Fruit fly (Drosophila melanogaster) whole organism, adult: ENCODE measurements around the gene CG9008.
A peak's percentile ranks its signal among the peaks of the same experiment; 100 is the strongest.

ENCODE experiments used
- CG11617 ChIP-seq: fragments of 200-800 bp; sonication (Bioruptor generic); optimal IDR thresholded peaks from 2 replicates; lab custom pipeline; 2017; ENCODE audit warnings: mild to moderate bottlenecking, missing biosample characterization, missing genetic modification reagents, missing genetic modification characterization
- CG12768 ChIP-seq: fragments of 200-800 bp; sonication (Bioruptor generic); optimal IDR thresholded peaks from 2 replicates; lab custom pipeline; 2017; ENCODE audit warnings: missing biosample characterization, missing genetic modification characterization, mild to moderate bottlenecking, moderate library complexity, missing genetic modification reagents
- CG14711 ChIP-seq: fragments of 200-800 bp; sonication (Bioruptor generic); optimal IDR thresholded peaks from 2 replicates; lab custom pipeline; 2018; ENCODE audit warnings: missing biosample characterization, mild to moderate bottlenecking, missing genetic modification characterization, moderate library complexity
- CG1620 ChIP-seq: fragments of 200-800 bp; sonication (Bioruptor generic); optimal IDR thresholded peaks from 2 replicates; lab custom pipeline; 2016; ENCODE audit warnings: missing biosample characterization, missing genetic modification characterization
- CG33017 ChIP-seq: fragments of 200-800 bp; sonication (Bioruptor generic); optimal IDR thresholded peaks from 2 replicates; lab custom pipeline; 2018; ENCODE audit warnings: missing biosample characterization, mild to moderate bottlenecking, missing genetic modification characterization, moderate library complexity
- CG5204 ChIP-seq: fragments of 200-800 bp; sonication (Bioruptor generic); optimal IDR thresholded peaks from 2 replicates; lab custom pipeline; 2016; ENCODE audit warnings: missing biosample characterization, missing genetic modification characterization
- CG7045 ChIP-seq: fragments of 200-800 bp; sonication (Bioruptor generic); optimal IDR thresholded peaks from 2 replicates; lab custom pipeline; 2017; ENCODE audit warnings: missing biosample characterization, mild to moderate bottlenecking, missing genetic modification characterization
- CG7101 ChIP-seq: fragments of 200-800 bp; sonication (Bioruptor generic); optimal IDR thresholded peaks from 2 replicates; lab custom pipeline; 2018; ENCODE audit warnings: missing biosample characterization, mild to moderate bottlenecking, missing genetic modification characterization, moderate library complexity
- Clk ChIP-seq: fragments of 200-800 bp; sonication (Bioruptor generic); optimal IDR thresholded peaks from 2 replicates; lab custom pipeline; 2017; ENCODE audit warnings: missing biosample characterization, missing genetic modification characterization
- Crg-1 ChIP-seq: fragments of 200-800 bp; sonication (Bioruptor generic); optimal IDR thresholded peaks from 2 replicates; lab custom pipeline; 2016; ENCODE audit warnings: missing biosample characterization, missing genetic modification characterization
- Hr96 ChIP-seq: fragments of 200-800 bp; sonication (Bioruptor generic); optimal IDR thresholded peaks from 2 replicates; lab custom pipeline; 2016; ENCODE audit warnings: missing biosample characterization, missing genetic modification characterization
- Mnt ChIP-seq: fragments of 200-800 bp; sonication (Bioruptor generic); optimal IDR thresholded peaks from 2 replicates; lab custom pipeline; 2016; ENCODE audit warnings: missing biosample characterization, mild to moderate bottlenecking, missing genetic modification characterization
- bab1 ChIP-seq: fragments of 200-800 bp; sonication (Bioruptor generic); optimal IDR thresholded peaks from 3 replicates; lab custom pipeline; 2019; ENCODE audit warnings: missing biosample characterization, mild to moderate bottlenecking, missing genetic modification characterization, moderate library complexity
- cic ChIP-seq: fragments of 200-800 bp; sonication (Bioruptor generic); optimal IDR thresholded peaks from 2 replicates; lab custom pipeline; 2017; ENCODE audit warnings: missing biosample characterization, mild to moderate bottlenecking, missing genetic modification characterization, moderate library complexity
- cnc ChIP-seq, 2 experiments: fragments of >200 bp; optimal IDR thresholded peaks; 2 replicates each; lab custom pipeline; 2017
- kay ChIP-seq: fragments of 200-800 bp; sonication (Bioruptor generic); peaks from one replicate; lab custom pipeline; 2016; ENCODE audit warnings: missing biosample characterization, missing genetic modification characterization, borderline replicate concordance
- ovo ChIP-seq: fragments of 200-800 bp; sonication (Bioruptor generic); optimal IDR thresholded peaks from 2 replicates; lab custom pipeline; 2016; ENCODE audit warnings: missing biosample characterization, missing genetic modification characterization
- pad ChIP-seq: fragments of 200-800 bp; sonication (Bioruptor generic); optimal IDR thresholded peaks from 3 replicates; lab custom pipeline; 2017; ENCODE audit warnings: missing biosample characterization, missing genetic modification characterization, mild to moderate bottlenecking, moderate library complexity, missing genetic modification reagents
- tj ChIP-seq: fragments of 200-800 bp; sonication (Bioruptor generic); optimal IDR thresholded peaks from 3 replicates; lab custom pipeline; 2017; ENCODE audit warnings: missing biosample characterization, mild to moderate bottlenecking, missing genetic modification characterization, moderate library complexity
- toe ChIP-seq: fragments of 200-800 bp; sonication (Bioruptor generic); optimal IDR thresholded peaks from 2 replicates; lab custom pipeline; 2016; ENCODE audit warnings: missing biosample characterization, missing genetic modification characterization

CG9008 gene

dm6 chr2L:13803032-13803661, 23.2 kb upstream of the CG9008 start, which contains the start of gene CAH1:
Gene CAH1 (plus strand): TSS chr2L:13803626.
- TF ChIP-seq Crg-1 (no peak), CG12768 (GFP tag; lab: Kevin White, UChicago) (peak; percentile 70), tj (GFP tag; lab: Kevin White, UChicago) (peak; percentile 32), CG1620 (no peak), CG5204 (GFP tag; lab: Kevin White, UChicago) (no peak), ovo (GFP tag; lab: Kevin White, UChicago) (peak; percentile 23), toe (GFP tag; lab: Kevin White, UChicago) (no peak), cic (GFP tag; lab: Kevin White, UChicago) (peak; percentile 52), CG7101 (tag; lab: Kevin White, UChicago) (no peak), Mnt (peak; percentile 11), CG33017 (peak; percentile 1), cnc (optimal IDR thresholded peaks at IDR 0.05; lab: Kevin White, UChicago) (peak in 1 of 2 experiments; percentile 37), Clk (GFP tag; lab: Kevin White, UChicago) (no peak), kay (no peak), CG14711 (tag; lab: Kevin White, UChicago) (no peak), bab1 (no peak), CG11617 (no peak), CG7045 (GFP tag; lab: Kevin White, UChicago) (no peak), Hr96 (GFP tag; lab: Kevin White, UChicago) (no peak), pad (GFP tag; lab: Kevin White, UChicago) (no peak)

DNA sequence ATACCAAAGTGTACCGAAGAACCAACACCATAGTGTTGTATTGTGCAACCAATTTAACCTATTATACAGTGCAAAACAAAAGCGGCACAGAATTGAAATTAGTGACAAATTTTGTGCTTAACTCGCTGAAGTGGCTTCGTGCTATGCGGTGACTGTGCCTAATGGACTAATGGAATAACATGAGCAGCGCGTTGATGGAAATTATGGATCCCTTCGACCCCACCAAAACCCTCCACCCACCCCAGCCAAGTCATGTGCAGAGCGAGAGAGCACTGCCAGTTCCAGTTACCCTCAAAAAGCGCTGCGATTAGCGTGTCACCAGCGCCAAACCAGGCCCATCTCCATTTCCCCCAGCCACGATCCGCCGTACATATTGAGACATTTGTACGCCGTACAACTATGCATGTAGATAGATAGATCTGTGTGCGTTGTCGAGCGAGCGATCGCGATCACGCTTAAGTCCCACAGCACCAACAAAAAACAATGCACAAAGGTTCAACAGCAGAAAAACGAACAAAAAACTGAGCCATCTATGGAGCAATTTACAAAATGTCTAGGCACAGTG, 22.2 kb upstream of the CG9008 start:
- TF ChIP-seq Mnt (peak; percentile 35), ovo (GFP tag; lab: Kevin White, UChicago) (no peak), CG12768 (GFP tag; lab: Kevin White, UChicago) (peak; percentile 58), cic (GFP tag; lab: Kevin White, UChicago) (peak; percentile 51)

dm6 chr2L:13801166-13801565, 21.2 kb upstream of the CG9008 start:
- TF ChIP-seq Mnt: no peak
- TF ChIP-seq CG12768 (GFP tag; lab: Kevin White, UChicago): peak; percentile 16
- TF ChIP-seq bab1: no peak
- no peak for TF ChIP-seq CG14711 (tag; lab: Kevin White, UChicago)
- no peak for TF ChIP-seq Hr96 (GFP tag; lab: Kevin White, UChicago)
- no peak for TF ChIP-seq CG11617
- no peak for TF ChIP-seq ovo (GFP tag; lab: Kevin White, UChicago)
- no peak for TF ChIP-seq toe (GFP tag; lab: Kevin White, UChicago)
- no peak for TF ChIP-seq tj (GFP tag; lab: Kevin White, UChicago)
- TF ChIP-seq cic (GFP tag; lab: Kevin White, UChicago): peak; percentile 60
- TF ChIP-seq CG7101 (tag; lab: Kevin White, UChicago): peak; percentile 61
- TF ChIP-seq CG7045 (GFP tag; lab: Kevin White, UChicago): peak; percentile 47
- TF ChIP-seq Clk (GFP tag; lab: Kevin White, UChicago): no peak
- peak; percentile 40 for TF ChIP-seq CG33017
- TF ChIP-seq pad (GFP tag; lab: Kevin White, UChicago): no peak
- TF ChIP-seq Crg-1: peak; percentile 12

dm6 chr2L:13793405-13793804, 13.4 kb upstream of the CG9008 start, which contains the start of gene Sec71:
Gene Sec71 (plus strand): TSS chr2L:13793521.
- TF ChIP-seq CG7045 (GFP tag; lab: Kevin White, UChicago) (no peak), Clk (GFP tag; lab: Kevin White, UChicago) (no peak), CG5204 (GFP tag; lab: Kevin White, UChicago) (no peak), CG11617 (no peak), Mnt (no peak), pad (GFP tag; lab: Kevin White, UChicago) (no peak), CG12768 (GFP tag; lab: Kevin White, UChicago) (no peak), CG1620 (no peak), ovo (GFP tag; lab: Kevin White, UChicago) (no peak), CG14711 (tag; lab: Kevin White, UChicago) (no peak), Crg-1 (no peak), CG33017 (no peak), cnc (optimal IDR thresholded peaks at IDR 0.05; lab: Kevin White, UChicago) (no peak), bab1 (peak; percentile 52), toe (GFP tag; lab: Kevin White, UChicago) (no peak), tj (GFP tag; lab: Kevin White, UChicago) (peak; percentile 37), CG7101 (tag; lab: Kevin White, UChicago) (peak; percentile 33), cic (GFP tag; lab: Kevin White, UChicago) (peak; percentile 2), kay (no peak), Hr96 (GFP tag; lab: Kevin White, UChicago) (no peak)

dm6 chr2L:13790715-13791114, 10.8 kb upstream of the CG9008 start, which contains the start of gene CG16863:
Gene CG16863 (plus strand): TSS chr2L:13790959.
- TF ChIP-seq CG7045 (GFP tag; lab: Kevin White, UChicago): no peak
- no peak for TF ChIP-seq kay
- TF ChIP-seq CG5204 (GFP tag; lab: Kevin White, UChicago): no peak
- no peak for TF ChIP-seq Clk (GFP tag; lab: Kevin White, UChicago)
- no peak for TF ChIP-seq ovo (GFP tag; lab: Kevin White, UChicago)
- no peak for TF ChIP-seq pad (GFP tag; lab: Kevin White, UChicago)
- TF ChIP-seq bab1: no peak
- no peak for TF ChIP-seq cnc (optimal IDR thresholded peaks at IDR 0.05; lab: Kevin White, UChicago)
- no peak for TF ChIP-seq CG7101 (tag; lab: Kevin White, UChicago)
- no peak for TF ChIP-seq Crg-1
- no peak for TF ChIP-seq Mnt
- TF ChIP-seq CG14711 (tag; lab: Kevin White, UChicago): no peak
- no peak for TF ChIP-seq tj (GFP tag; lab: Kevin White, UChicago)
- no peak for TF ChIP-seq Hr96 (GFP tag; lab: Kevin White, UChicago)
- TF ChIP-seq CG11617: no peak
- TF ChIP-seq CG1620: no peak
